Fruit fly (Drosophila melanogaster) whole organism, wandering third instar larva: ENCODE results near the gene CG18675.

Source experiments
- Abd-B ChIP-seq: fragments of >200 bp; optimal IDR thresholded peaks from 2 replicates; lab custom pipeline; 2017; ENCODE audit warnings: missing biosample characterization, missing genetic modification characterization
- CG32264 ChIP-seq: fragments of 200-800 bp; sonication (Bioruptor generic); optimal IDR thresholded peaks from 2 replicates; lab custom pipeline; 2016; ENCODE audit warnings: missing biosample characterization, missing genetic modification characterization
- CG9705 ChIP-seq: fragments of 200-800 bp; sonication (Bioruptor generic); optimal IDR thresholded peaks from 2 replicates; lab custom pipeline; 2018; ENCODE audit warnings: missing biosample characterization, mild to moderate bottlenecking, missing genetic modification characterization
- CrebA ChIP-seq: fragments of 200-800 bp; sonication (Bioruptor generic); optimal IDR thresholded peaks from 2 replicates; lab custom pipeline; 2016; ENCODE audit warnings: missing biosample characterization, mild to moderate bottlenecking, missing genetic modification characterization, borderline replicate concordance
- Dfd ChIP-seq: fragments of >200 bp; optimal IDR thresholded peaks from 2 replicates; lab custom pipeline; 2017; ENCODE audit warnings: missing biosample characterization, missing genetic modification characterization
- Dif ChIP-seq: fragments of 200-275, 200-300 bp; sonication (Bioruptor generic); optimal IDR thresholded peaks from 2 replicates; lab custom pipeline; 2018; ENCODE audit warnings: missing biosample characterization, missing genetic modification characterization; ENCODE audit not compliant: partially characterized antibody
- GATAd ChIP-seq: sonication (Bioruptor generic); optimal IDR thresholded peaks from 2 replicates; lab custom pipeline; 2016; ENCODE audit warnings: missing biosample characterization, missing genetic modification characterization
- HLH106 ChIP-seq: fragments of 200-800 bp; optimal IDR thresholded peaks from 3 replicates; lab custom pipeline; 2019; ENCODE audit warnings: missing biosample characterization, mild to moderate bottlenecking, missing genetic modification characterization, moderate library complexity
- Hnf4 ChIP-seq: fragments of 200-800 bp; sonication (Bioruptor generic); optimal IDR thresholded peaks from 2 replicates; lab custom pipeline; 2016; ENCODE audit warnings: missing biosample characterization, mild to moderate bottlenecking, missing genetic modification characterization
- Hr78 ChIP-seq: fragments of >200 bp; optimal IDR thresholded peaks from 2 replicates; lab custom pipeline; 2017; ENCODE audit warnings: missing biosample characterization, missing genetic modification characterization
- Hr83 ChIP-seq: fragments of 200-300 bp; sonication (Bioruptor generic); optimal IDR thresholded peaks from 2 replicates; lab custom pipeline; 2016; ENCODE audit warnings: missing biosample characterization, mild to moderate bottlenecking, missing genetic modification characterization, moderate library complexity; ENCODE audit not compliant: poor library complexity, severe bottlenecking
- Jra ChIP-seq: sonication (Bioruptor generic); optimal IDR thresholded peaks from 2 replicates; lab custom pipeline; 2016; ENCODE audit warnings: missing biosample characterization, missing genetic modification characterization
- Mio ChIP-seq: sonication (Bioruptor generic); optimal IDR thresholded peaks from 2 replicates; lab custom pipeline; 2016; ENCODE audit warnings: missing biosample characterization, missing genetic modification characterization
- Myc ChIP-seq: fragments of >200 bp; optimal IDR thresholded peaks from 2 replicates; lab custom pipeline; 2017
- N ChIP-seq: fragments of >200 bp; optimal IDR thresholded peaks from 2 replicates; lab custom pipeline; 2018; ENCODE audit warnings: missing biosample characterization, missing external identifiers, missing genetic modification characterization
- OdsH ChIP-seq: fragments of 200-800 bp; sonication (Bioruptor generic); optimal IDR thresholded peaks from 2 replicates; lab custom pipeline; 2016; ENCODE audit warnings: missing biosample characterization, mild to moderate bottlenecking, missing genetic modification characterization
- Rel ChIP-seq, 2 experiments: fragments of 200-800 bp; sonication (Bioruptor generic) in 1 of 2; optimal IDR thresholded peaks; 2 replicates in 1 of 2; 3 replicates in 1 of 2; lab custom pipeline; 2016 to 2019; ENCODE audit warnings: mild to moderate bottlenecking in 2 of 2, missing biosample characterization in 2 of 2, missing genetic modification characterization in 2 of 2, moderate library complexity in 1 of 2
- Sp1 ChIP-seq: fragments of 200-800 bp; sonication (Bioruptor generic); optimal IDR thresholded peaks from 3 replicates; lab custom pipeline; 2019; ENCODE audit warnings: missing biosample characterization, mild to moderate bottlenecking, missing genetic modification characterization, moderate library complexity
- Vsx2 ChIP-seq: fragments of 200-300, 225-300 bp; sonication (Bioruptor generic); optimal IDR thresholded peaks from 2 replicates; lab custom pipeline; 2018; ENCODE audit warnings: missing biosample characterization, missing genetic modification characterization; ENCODE audit not compliant: partially characterized antibody
- br ChIP-seq: fragments of 200-800 bp; sonication (Bioruptor generic); optimal IDR thresholded peaks from 2 replicates; lab custom pipeline; 2016; ENCODE audit warnings: missing biosample characterization, missing genetic modification characterization
- brk ChIP-seq: fragments of 200-800 bp; sonication (Bioruptor generic); optimal IDR thresholded peaks from 2 replicates; lab custom pipeline; 2016; ENCODE audit warnings: missing biosample characterization, mild to moderate bottlenecking, missing genetic modification characterization
- dl ChIP-seq, 2 experiments: fragments of 175-275, 200-275 bp in 1 of 2; fragments of 200-275 bp in 1 of 2; sonication (Bioruptor generic); optimal IDR thresholded peaks; lab custom pipeline; 2018; ENCODE audit warnings: mild to moderate bottlenecking in 2 of 2, missing biosample characterization in 2 of 2, missing genetic modification characterization in 2 of 2, moderate library complexity in 2 of 2; ENCODE audit not compliant: partially characterized antibody in 2 of 2, insufficient read depth in 1 of 2
- dmrt93B ChIP-seq: fragments of 200-800 bp; sonication (Bioruptor generic); optimal IDR thresholded peaks from 2 replicates; lab custom pipeline; 2018; ENCODE audit warnings: missing biosample characterization, mild to moderate bottlenecking, missing genetic modification characterization
- dsf ChIP-seq: sonication (Bioruptor generic); optimal IDR thresholded peaks from 2 replicates; lab custom pipeline; 2016; ENCODE audit warnings: missing biosample characterization, missing genetic modification characterization, borderline replicate concordance
- ey ChIP-seq: fragments of 200-800 bp; sonication (Bioruptor generic); optimal IDR thresholded peaks from 2 replicates; lab custom pipeline; 2016; ENCODE audit warnings: missing biosample characterization, missing genetic modification characterization
- foxo ChIP-seq, 2 experiments: fragments of 200-800 bp; sonication (Bioruptor generic); optimal IDR thresholded peaks; 2 replicates in 1 of 2; 3 replicates in 1 of 2; lab custom pipeline; 2016 to 2017; ENCODE audit warnings: missing biosample characterization in 2 of 2, missing genetic modification characterization in 2 of 2
- fru ChIP-seq: fragments of 200-800 bp; sonication (Bioruptor generic); optimal IDR thresholded peaks from 3 replicates; lab custom pipeline; 2016; ENCODE audit warnings: missing biosample characterization, mild to moderate bottlenecking, missing genetic modification characterization
- h ChIP-seq: fragments of 200-800 bp; sonication (Bioruptor generic); optimal IDR thresholded peaks from 3 replicates; lab custom pipeline; 2016; ENCODE audit warnings: missing biosample characterization, mild to moderate bottlenecking, missing genetic modification characterization
- jim ChIP-seq: fragments of 175-275, 200-325 bp; sonication (Bioruptor generic); optimal IDR thresholded peaks from 2 replicates; lab custom pipeline; 2016; ENCODE audit warnings: missing biosample characterization, mild to moderate bottlenecking, missing genetic modification characterization
- lola ChIP-seq: fragments of >200 bp; optimal IDR thresholded peaks from 2 replicates; lab custom pipeline; 2017; ENCODE audit warnings: missing biosample characterization, missing genetic modification characterization
- pan ChIP-seq: fragments of >200 bp; optimal IDR thresholded peaks from 2 replicates; lab custom pipeline; 2017
- psq ChIP-seq: fragments of 200-800 bp; sonication (Bioruptor generic); optimal IDR thresholded peaks from 3 replicates; lab custom pipeline; 2017; ENCODE audit warnings: missing biosample characterization, mild to moderate bottlenecking, missing genetic modification characterization, moderate library complexity
- rgr ChIP-seq: fragments of 200-800 bp; sonication (Bioruptor generic); optimal IDR thresholded peaks from 3 replicates; lab custom pipeline; 2016; ENCODE audit warnings: missing biosample characterization, mild to moderate bottlenecking, missing genetic modification characterization
- sage ChIP-seq: fragments of 200-800 bp; sonication (Bioruptor generic); optimal IDR thresholded peaks from 2 replicates; lab custom pipeline; 2016; ENCODE audit warnings: missing biosample characterization, mild to moderate bottlenecking, missing genetic modification characterization
- sv ChIP-seq: fragments of 200-800 bp; sonication (Bioruptor generic); optimal IDR thresholded peaks from 3 replicates; lab custom pipeline; 2016; ENCODE audit warnings: missing biosample characterization, missing genetic modification characterization
- tai ChIP-seq: sonication (Bioruptor generic); optimal IDR thresholded peaks from 2 replicates; lab custom pipeline; 2016; ENCODE audit warnings: missing biosample characterization, missing genetic modification characterization
- usp ChIP-seq: fragments of >200 bp; optimal IDR thresholded peaks from 2 replicates; lab custom pipeline; 2017; ENCODE audit warnings: missing biosample characterization, missing genetic modification characterization
- woc ChIP-seq: sonication (Bioruptor generic); optimal IDR thresholded peaks from 2 replicates; lab custom pipeline; 2016; ENCODE audit warnings: missing biosample characterization, mild to moderate bottlenecking, missing genetic modification characterization

Gene CG18675

DNA sequence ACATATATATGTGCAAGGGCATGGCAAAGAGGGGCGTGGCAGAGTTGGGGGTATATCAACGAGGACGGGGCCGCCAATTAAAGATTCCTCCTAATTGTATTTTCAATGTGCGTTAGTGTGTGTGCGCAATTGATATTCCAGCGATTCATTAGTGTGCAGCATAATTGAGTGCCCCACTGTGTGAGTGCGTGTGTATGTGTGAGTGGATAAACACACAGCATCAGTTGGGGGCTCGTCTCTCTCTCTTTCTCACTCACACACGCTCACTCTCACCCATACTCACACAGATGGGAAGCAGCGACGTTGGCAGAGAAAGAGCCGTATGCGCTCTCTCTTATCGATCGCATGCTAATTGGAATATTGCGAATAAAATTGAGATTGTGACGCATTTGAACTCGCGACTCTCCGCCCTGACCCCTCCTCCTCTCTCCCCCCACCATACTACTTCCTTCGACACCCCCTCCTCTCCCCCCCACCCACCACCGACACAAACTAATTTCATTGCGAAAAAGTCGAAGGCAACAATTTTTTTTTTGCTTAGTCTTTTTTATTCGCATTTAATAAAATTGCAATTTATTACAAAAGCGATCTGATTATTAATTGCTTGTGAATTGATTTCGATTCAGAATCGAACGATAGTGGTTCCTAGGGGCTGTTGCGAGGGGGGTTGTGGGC is 60.1 kb downstream of the CG18675 start:
- no peak for TF ChIP-seq CG32264
- TF ChIP-seq Mio, result no peak
- no peak for TF ChIP-seq dmrt93B
- no peak for TF ChIP-seq lola
- TF ChIP-seq Sp1 (GFP tag; lab: Kevin White, UChicago), result no peak
- TF ChIP-seq jim (GFP tag; lab: Kevin White, UChicago), result no peak
- no peak for TF ChIP-seq GATAd
- TF ChIP-seq HLH106 (tag; lab: Kevin White, UChicago), result no peak
- TF ChIP-seq foxo (GFP tag; optimal IDR thresholded peaks at IDR 0.05; lab: Kevin White, UChicago), result no peak
- TF ChIP-seq Jra (GFP tag; lab: Kevin White, UChicago), result no peak
- TF ChIP-seq Vsx2 (GFP tag; lab: Kevin White, UChicago), result peak; percentile 11
- TF ChIP-seq woc (GFP tag; lab: Kevin White, UChicago), result no peak
- no peak for TF ChIP-seq Abd-B (GFP tag; lab: Kevin White, UChicago)
- no peak for TF ChIP-seq brk (GFP tag; lab: Kevin White, UChicago)
- TF ChIP-seq dl (GFP tag; optimal IDR thresholded peaks at IDR 0.05; lab: Kevin White, UChicago; ENCODE audit: insufficient read depth in 1 of 2, partially characterized antibody in 2 of 2), result peak in 1 of 2 experiments; percentile 21
- no peak for TF ChIP-seq br
- TF ChIP-seq N, result peak; percentile 64
- no peak for TF ChIP-seq fru (GFP tag; lab: Kevin White, UChicago)
- no peak for TF ChIP-seq sage (GFP tag; lab: Kevin White, UChicago)
- TF ChIP-seq usp (GFP tag; lab: Kevin White, UChicago), result no peak
- no peak for TF ChIP-seq Dfd (GFP tag; lab: Kevin White, UChicago)
- TF ChIP-seq Myc (lab: Kevin White, UChicago), result no peak
- no peak for TF ChIP-seq Hr78 (GFP tag; lab: Kevin White, UChicago)
- TF ChIP-seq CrebA (GFP tag; lab: Kevin White, UChicago), result no peak
- no peak for TF ChIP-seq tai (GFP tag; lab: Kevin White, UChicago)
- TF ChIP-seq Hnf4 (GFP tag; lab: Kevin White, UChicago), result no peak
- no peak for TF ChIP-seq pan
- no peak for TF ChIP-seq ey (GFP tag; lab: Kevin White, UChicago)
- TF ChIP-seq rgr (GFP tag; lab: Kevin White, UChicago), result no peak
- no peak for TF ChIP-seq sv (GFP tag; lab: Kevin White, UChicago)
- peak; percentile 38 for TF ChIP-seq Dif (GFP tag; lab: Kevin White, UChicago)
- no peak for TF ChIP-seq Hr83 (GFP tag; lab: Kevin White, UChicago)
- no peak for TF ChIP-seq Rel (GFP tag; optimal IDR thresholded peaks at IDR 0.05; lab: Kevin White, UChicago)
- peak; percentile 2 for TF ChIP-seq Rel (tag; optimal IDR thresholded peaks at IDR 0.05; lab: Kevin White, UChicago)
- no peak for TF ChIP-seq OdsH
- TF ChIP-seq h (GFP tag; lab: Kevin White, UChicago), result no peak
- TF ChIP-seq CG9705 (GFP tag; lab: Kevin White, UChicago), result no peak
- no peak for TF ChIP-seq dsf (GFP tag; lab: Kevin White, UChicago)
- TF ChIP-seq psq (GFP tag; lab: Kevin White, UChicago), result no peak

- TF ChIP-seq usp (GFP tag; lab: Kevin White, UChicago), result no peak
- TF ChIP-seq Dif (GFP tag; lab: Kevin White, UChicago), result no peak
- TF ChIP-seq rgr (GFP tag; lab: Kevin White, UChicago), result no peak
- TF ChIP-seq psq (GFP tag; lab: Kevin White, UChicago), result no peak
- no peak for TF ChIP-seq ey (GFP tag; lab: Kevin White, UChicago)
- TF ChIP-seq CrebA (GFP tag; lab: Kevin White, UChicago), result no peak
- TF ChIP-seq br, result no peak
- no peak for TF ChIP-seq dmrt93B
- no peak for TF ChIP-seq Hnf4 (GFP tag; lab: Kevin White, UChicago)
- no peak for TF ChIP-seq Abd-B (GFP tag; lab: Kevin White, UChicago)
- TF ChIP-seq Hr78 (GFP tag; lab: Kevin White, UChicago), result no peak
- no peak for TF ChIP-seq Vsx2 (GFP tag; lab: Kevin White, UChicago)
- no peak for TF ChIP-seq sv (GFP tag; lab: Kevin White, UChicago)
- no peak for TF ChIP-seq dl (GFP tag; optimal IDR thresholded peaks at IDR 0.05; lab: Kevin White, UChicago; ENCODE audit: insufficient read depth in 1 of 2, partially characterized antibody in 2 of 2)
- TF ChIP-seq h (GFP tag; lab: Kevin White, UChicago), result no peak
- TF ChIP-seq N, result no peak
- no peak for TF ChIP-seq dsf (GFP tag; lab: Kevin White, UChicago)
- no peak for TF ChIP-seq Dfd (GFP tag; lab: Kevin White, UChicago)
- TF ChIP-seq, all 38 proteins: peak for 0
Measured at dm6 chr3L:4236097-4236572, 62.5 kb downstream of the CG18675 start, which contains the start of gene ImpL2. TSS of gene ImpL2 (minus strand) at chr3L:4236147.
